Worm (Caenorhabditis elegans) whole organism, late embryonic: ENCODE measurements around the gene K10D11.5.

Experiments used
- ama-1 ChIP-seq: fragments of 150-350 bp; optimal IDR thresholded peaks from 2 replicates; lab custom pipeline; 2014
- ceh-24 ChIP-seq: sonication (generic microtip); optimal IDR thresholded peaks from 2 replicates; lab custom pipeline; 2016; ENCODE audit warnings: mild to moderate bottlenecking, missing genetic modification characterization, missing compliant biosample characterization
- ceh-9 ChIP-seq: sonication (generic microtip); optimal IDR thresholded peaks from 2 replicates; lab custom pipeline; 2016; ENCODE audit warnings: mild to moderate bottlenecking, missing genetic modification characterization, inconsistent platforms, missing compliant biosample characterization
- elt-4 ChIP-seq: sonication (generic microtip); optimal IDR thresholded peaks from 2 replicates; lab custom pipeline; 2016; ENCODE audit warnings: missing genetic modification characterization, missing compliant biosample characterization
- hlh-15 ChIP-seq: sonication (generic microtip); optimal IDR thresholded peaks from 2 replicates; lab custom pipeline; 2016; ENCODE audit warnings: missing genetic modification characterization, missing compliant biosample characterization
- odd-2 ChIP-seq: sonication (generic microtip); optimal IDR thresholded peaks from 2 replicates; lab custom pipeline; 2017; ENCODE audit warnings: antibody characterized with exemption, mild to moderate bottlenecking, missing genetic modification characterization, missing compliant biosample characterization
- pqm-1 ChIP-seq: sonication (generic microtip); optimal IDR thresholded peaks from 2 replicates; lab custom pipeline; 2016; ENCODE audit warnings: missing genetic modification characterization, missing compliant biosample characterization
- tbx-2 ChIP-seq: sonication (generic microtip); optimal IDR thresholded peaks from 2 replicates; lab custom pipeline; 2016; ENCODE audit warnings: missing genetic modification characterization, missing compliant biosample characterization

ce11 chrIV:13027801-13028641 is 36.4 kb upstream of the K10D11.5 start:
- TF ChIP-seq ama-1 (lab: Kevin White, UChicago) (no peak), ceh-24 (tag; lab: Kevin White, UChicago) (no peak), ceh-9 (tag; lab: Kevin White, UChicago) (no peak), odd-2 (no peak), hlh-15 (tag; lab: Kevin White, UChicago) (no peak), tbx-2 (no peak), pqm-1 (tag; lab: Kevin White, UChicago) (no peak), elt-4 (tag; lab: Kevin White, UChicago) (no peak)
